Worm (Caenorhabditis elegans) whole organism, mixed stage, embryonic: ENCODE data around the gene F10E9.10.
A peak's percentile ranks its signal among the peaks of the same experiment; 100 is the strongest.

ENCODE experiments used
- M03D4.4 ChIP-seq: sonication (generic microtip); optimal IDR thresholded peaks from 2 replicates; lab custom pipeline; 2017; ENCODE audit warnings: mild to moderate bottlenecking, missing genetic modification characterization, missing compliant biosample characterization
- bed-3 ChIP-seq: fragments of 200-800 bp; sonication (Bioruptor generic); optimal IDR thresholded peaks from 3 replicates; lab custom pipeline; 2018; ENCODE audit warnings: mild to moderate bottlenecking, missing genetic modification characterization, moderate library complexity, missing compliant biosample characterization
- blmp-1 ChIP-seq: fragments of 150-350 bp; optimal IDR thresholded peaks from 2 replicates; lab custom pipeline; 2014; ENCODE audit warnings: missing biosample characterization, missing genetic modification characterization
- ceh-39 ChIP-seq: fragments of 150-350 bp; optimal IDR thresholded peaks from 2 replicates; lab custom pipeline; 2014; ENCODE audit warnings: missing biosample characterization, missing genetic modification characterization
- ceh-43 ChIP-seq: fragments of 200-800 bp; sonication (Bioruptor generic); optimal IDR thresholded peaks from 2 replicates; lab custom pipeline; 2018; ENCODE audit warnings: mild to moderate bottlenecking, missing genetic modification characterization, moderate library complexity, missing compliant biosample characterization
- ceh-83 ChIP-seq: fragments of 200-800 bp; sonication (Bioruptor generic); optimal IDR thresholded peaks from 2 replicates; lab custom pipeline; 2018; ENCODE audit warnings: mild to moderate bottlenecking, missing genetic modification characterization, missing compliant biosample characterization
- ces-1 ChIP-seq: fragments of 150-350 bp; optimal IDR thresholded peaks from 2 replicates; lab custom pipeline; 2014; ENCODE audit warnings: missing biosample characterization, missing genetic modification reagents, missing genetic modification characterization
- cnd-1 ChIP-seq: fragments of 200-800 bp; sonication (Bioruptor generic); optimal IDR thresholded peaks from 2 replicates; lab custom pipeline; 2018; ENCODE audit warnings: mild to moderate bottlenecking, missing genetic modification characterization, missing compliant biosample characterization
- drap-1 ChIP-seq: fragments of 200-800 bp; sonication (Bioruptor generic); optimal IDR thresholded peaks from 3 replicates; lab custom pipeline; 2018; ENCODE audit warnings: mild to moderate bottlenecking, missing genetic modification characterization, missing compliant biosample characterization
- elt-1 ChIP-seq: sonication (generic microtip); optimal IDR thresholded peaks from 2 replicates; lab custom pipeline; 2017; ENCODE audit warnings: missing genetic modification characterization, mild to moderate bottlenecking, missing compliant biosample characterization, antibody characterized with exemption, moderate library complexity, borderline replicate concordance; ENCODE audit not compliant: insufficient read depth
- elt-3 ChIP-seq: fragments of 150-350 bp; optimal IDR thresholded peaks from 2 replicates; lab custom pipeline; 2014; ENCODE audit warnings: missing biosample characterization, missing genetic modification characterization
- flh-1 ChIP-seq: fragments of 200-800 bp; sonication (Bioruptor generic); optimal IDR thresholded peaks from 2 replicates; lab custom pipeline; 2018; ENCODE audit warnings: mild to moderate bottlenecking, missing genetic modification characterization, moderate library complexity, missing compliant biosample characterization
- ham-2 ChIP-seq: fragments of 200-800 bp; sonication (Bioruptor generic); optimal IDR thresholded peaks from 2 replicates; lab custom pipeline; 2018; ENCODE audit warnings: mild to moderate bottlenecking, missing genetic modification characterization, missing compliant biosample characterization
- hlh-1 ChIP-seq: fragments of 150-350 bp; optimal IDR thresholded peaks from 2 replicates; lab custom pipeline; 2014; ENCODE audit warnings: missing biosample characterization, missing genetic modification reagents, missing genetic modification characterization
- lin-13 ChIP-seq: fragments of 150-350 bp; optimal IDR thresholded peaks from 2 replicates; lab custom pipeline; 2014; ENCODE audit warnings: missing biosample characterization, missing genetic modification characterization
- lin-32 ChIP-seq: fragments of 200-800 bp; sonication (Bioruptor generic); optimal IDR thresholded peaks from 2 replicates; lab custom pipeline; 2018; ENCODE audit warnings: mild to moderate bottlenecking, missing genetic modification characterization, missing compliant biosample characterization
- lsy-2 ChIP-seq: fragments of 150-350 bp; optimal IDR thresholded peaks from 2 replicates; lab custom pipeline; 2014; ENCODE audit warnings: missing biosample characterization, missing genetic modification characterization
- mab-5 ChIP-seq: fragments of 150-350 bp; optimal IDR thresholded peaks from 2 replicates; lab custom pipeline; 2014; ENCODE audit warnings: missing biosample characterization, missing genetic modification characterization
- mep-1 ChIP-seq: fragments of 150-350 bp; optimal IDR thresholded peaks from 2 replicates; lab custom pipeline; 2017; ENCODE audit warnings: missing biosample characterization, missing genetic modification reagents, missing genetic modification characterization, inconsistent platforms
- mls-2 ChIP-seq: sonication (generic microtip); optimal IDR thresholded peaks from 2 replicates; lab custom pipeline; 2016; ENCODE audit warnings: mild to moderate bottlenecking, missing genetic modification characterization, moderate library complexity, missing compliant biosample characterization
- nhr-12 ChIP-seq: fragments of 150-350 bp; optimal IDR thresholded peaks from 2 replicates; lab custom pipeline; 2014; ENCODE audit warnings: missing biosample characterization, missing genetic modification characterization
- nhr-2 ChIP-seq: fragments of 150-350 bp; optimal IDR thresholded peaks from 2 replicates; lab custom pipeline; 2014; ENCODE audit warnings: missing biosample characterization, missing genetic modification characterization
- nhr-237 ChIP-seq: fragments of 150-350 bp; optimal IDR thresholded peaks from 2 replicates; lab custom pipeline; 2014; ENCODE audit warnings: missing biosample characterization, missing genetic modification characterization
- nhr-28 ChIP-seq: fragments of 150-350 bp; optimal IDR thresholded peaks from 2 replicates; lab custom pipeline; 2014; ENCODE audit warnings: missing biosample characterization, missing genetic modification characterization
- nhr-76 ChIP-seq: sonication (generic microtip); optimal IDR thresholded peaks from 2 replicates; lab custom pipeline; 2017; ENCODE audit warnings: missing biosample characterization, missing genetic modification characterization
- pha-4 ChIP-seq: fragments of 150-350 bp; optimal IDR thresholded peaks from 2 replicates; lab custom pipeline; 2018; ENCODE audit warnings: missing biosample characterization, missing genetic modification reagents, missing genetic modification characterization
- sem-2 ChIP-seq: fragments of 200-800 bp; sonication (Bioruptor generic); optimal IDR thresholded peaks from 2 replicates; lab custom pipeline; 2018; ENCODE audit warnings: mild to moderate bottlenecking, missing genetic modification characterization, missing compliant biosample characterization
- snpc-4 ChIP-seq: fragments of 150-350 bp; optimal IDR thresholded peaks from 2 replicates; lab custom pipeline; 2014; ENCODE audit warnings: missing biosample characterization, missing genetic modification characterization
- sptf-1 ChIP-seq: sonication (generic microtip); optimal IDR thresholded peaks from 2 replicates; lab custom pipeline; 2017; ENCODE audit warnings: mild to moderate bottlenecking, missing genetic modification characterization, moderate library complexity, missing compliant biosample characterization
- tbx-8 ChIP-seq: fragments of 200-800 bp; sonication (Bioruptor generic); optimal IDR thresholded peaks from 2 replicates; lab custom pipeline; 2018; ENCODE audit warnings: mild to moderate bottlenecking, missing genetic modification characterization, moderate library complexity, missing compliant biosample characterization
- unc-120 ChIP-seq: sonication (generic microtip); optimal IDR thresholded peaks from 2 replicates; lab custom pipeline; 2017; ENCODE audit warnings: missing genetic modification characterization, missing compliant biosample characterization; ENCODE audit not compliant: poor library complexity, severe bottlenecking
- unc-39 ChIP-seq: fragments of 150-350 bp; optimal IDR thresholded peaks from 2 replicates; lab custom pipeline; 2014; ENCODE audit warnings: missing biosample characterization, missing genetic modification characterization
- unc-62 ChIP-seq: fragments of 150-350 bp; optimal IDR thresholded peaks from 2 replicates; lab custom pipeline; 2014; ENCODE audit warnings: missing biosample characterization, missing genetic modification reagents, missing genetic modification characterization
- zip-8 ChIP-seq: fragments of 150-350 bp; optimal IDR thresholded peaks from 2 replicates; lab custom pipeline; 2014; ENCODE audit warnings: missing biosample characterization, missing genetic modification characterization
- ztf-11 ChIP-seq: fragments of 150-350 bp; optimal IDR thresholded peaks from 2 replicates; lab custom pipeline; 2014; ENCODE audit warnings: missing biosample characterization, missing genetic modification characterization

F10E9.10 gene

DNA sequence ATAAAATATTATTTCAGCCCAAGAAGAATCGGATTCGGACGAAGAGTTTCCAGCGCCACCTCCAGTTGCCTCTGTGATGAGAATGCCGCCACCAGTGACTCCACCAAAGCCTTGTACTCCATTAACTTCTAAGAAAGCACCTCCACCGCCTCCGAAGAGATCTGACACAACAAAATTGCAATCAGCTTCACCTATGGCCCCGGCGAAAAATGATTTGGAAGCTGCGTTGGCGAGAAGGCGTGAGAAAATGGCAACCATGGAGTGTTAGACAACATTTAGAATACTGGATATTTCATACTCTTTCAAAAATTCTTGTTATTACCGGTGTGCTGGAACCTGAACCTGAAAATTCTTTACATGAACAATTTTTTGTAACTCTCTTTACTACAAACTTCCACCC lies 14.8 kb downstream of the F10E9.10 start:
- no peak for TF ChIP-seq ham-2
- TF ChIP-seq cnd-1 (tag; lab: Kevin White, UChicago), result no peak
- TF ChIP-seq ceh-83 (GFP tag; lab: Kevin White, UChicago), result no peak
- no peak for TF ChIP-seq elt-3
- no peak for TF ChIP-seq ces-1 (GFP tag; lab: Kevin White, UChicago)

DNA sequence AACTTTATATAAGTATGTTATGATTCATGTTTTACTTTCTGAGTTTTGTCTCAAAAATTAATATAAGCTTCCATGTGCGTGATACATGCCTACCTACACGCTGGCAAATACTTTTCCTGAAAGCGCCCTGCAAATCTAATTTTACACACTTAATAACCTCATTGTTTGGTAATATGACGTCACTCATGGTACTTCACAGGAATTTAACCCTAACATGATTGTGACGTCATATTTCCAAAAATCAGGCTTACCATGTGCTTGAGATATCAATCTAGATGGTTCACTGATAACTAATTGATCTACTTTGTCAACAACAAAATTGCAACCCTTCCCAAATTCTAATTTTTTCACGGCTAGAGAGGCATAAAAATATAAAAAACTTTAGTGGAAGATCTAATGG lies 16.6 kb downstream of the F10E9.10 start:
- TF ChIP-seq mab-5 (tag; lab: Kevin White, UChicago), result no peak
- TF ChIP-seq lin-32, result no peak
- TF ChIP-seq unc-39 (tag; lab: Kevin White, UChicago), result no peak
- no peak for TF ChIP-seq lin-13 (tag; lab: Kevin White, UChicago)
- TF ChIP-seq M03D4.4, result no peak
- no peak for TF ChIP-seq ceh-39
- TF ChIP-seq lsy-2 (tag; lab: Kevin White, UChicago), result no peak
- TF ChIP-seq zip-8, result peak; percentile 95
- no peak for TF ChIP-seq elt-1 (tag; lab: Kevin White, UChicago)

DNA sequence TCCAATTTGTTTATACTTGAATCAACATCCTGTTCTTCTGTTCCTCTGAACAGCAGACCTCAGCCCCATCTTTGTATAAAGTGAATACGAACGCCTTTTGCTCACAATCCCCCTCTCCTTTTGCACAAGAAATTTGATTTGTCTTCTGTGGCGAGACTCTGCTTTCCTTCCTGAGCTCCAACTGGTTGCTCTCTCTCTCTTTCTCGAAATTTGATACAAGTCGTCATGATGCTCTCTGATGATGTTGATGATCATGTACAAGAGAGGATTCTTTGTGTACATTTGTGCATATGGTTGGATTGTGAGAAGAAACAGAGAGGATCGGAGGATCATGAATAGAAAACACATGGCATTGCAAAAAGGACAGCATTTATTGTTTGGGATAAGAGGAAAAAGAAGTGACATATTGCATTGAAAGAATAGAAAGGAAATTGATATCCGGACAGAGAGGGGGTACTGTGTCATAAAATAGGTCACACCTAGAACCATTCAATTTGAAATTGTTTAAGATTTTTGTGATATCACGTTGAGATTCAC lies 19.2 kb downstream of the F10E9.10 start:
- TF ChIP-seq snpc-4 (tag; lab: Kevin White, UChicago), result no peak
- no peak for TF ChIP-seq sem-2 (GFP tag; lab: Kevin White, UChicago)
- TF ChIP-seq nhr-2 (tag; lab: Kevin White, UChicago), result no peak
- peak; percentile 15 for TF ChIP-seq mls-2 (tag; lab: Kevin White, UChicago)
- TF ChIP-seq mep-1 (tag; lab: Kevin White, UChicago), result no peak
- TF ChIP-seq M03D4.4, result no peak
- TF ChIP-seq ceh-39, result no peak
- no peak for TF ChIP-seq unc-62 (GFP tag; lab: Kevin White, UChicago)
- TF ChIP-seq cnd-1 (tag; lab: Kevin White, UChicago), result peak; percentile 8
- no peak for TF ChIP-seq lin-32
- TF ChIP-seq pha-4 (tag; lab: Kevin White, UChicago), result peak; percentile 27
- TF ChIP-seq elt-3, result no peak
- no peak for TF ChIP-seq blmp-1 (tag; lab: Kevin White, UChicago)
- peak; percentile 65 for TF ChIP-seq ceh-83 (GFP tag; lab: Kevin White, UChicago)
- TF ChIP-seq ces-1 (GFP tag; lab: Kevin White, UChicago), result peak; percentile 54
- TF ChIP-seq ham-2, result no peak
- TF ChIP-seq lin-13 (tag; lab: Kevin White, UChicago), result no peak

DNA sequence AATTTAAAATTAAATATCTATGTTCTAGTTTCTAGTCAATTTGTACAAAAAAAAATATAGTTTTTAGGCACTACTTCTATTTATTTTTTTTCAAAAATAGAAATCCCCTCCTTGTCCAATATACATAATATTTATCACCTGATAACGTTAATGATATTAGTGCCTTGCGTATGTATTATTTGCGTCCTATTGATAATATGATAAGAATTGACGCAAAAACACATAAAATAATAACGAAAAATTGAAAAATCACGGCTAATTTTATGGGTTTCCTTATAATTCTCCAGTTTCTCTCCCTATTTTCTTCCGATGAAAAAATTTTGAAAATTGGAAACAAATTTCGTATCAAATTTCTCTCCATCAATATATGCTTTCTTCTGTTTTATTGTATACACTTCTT lies 20.3 kb downstream of the F10E9.10 start:
- TF ChIP-seq mep-1 (tag; lab: Kevin White, UChicago), result no peak
- TF ChIP-seq zip-8, result no peak
- no peak for TF ChIP-seq snpc-4 (tag; lab: Kevin White, UChicago)
- TF ChIP-seq drap-1, result no peak
- no peak for TF ChIP-seq bed-3 (GFP tag; lab: Kevin White, UChicago)
- no peak for TF ChIP-seq nhr-28
- no peak for TF ChIP-seq mls-2 (tag; lab: Kevin White, UChicago)
- no peak for TF ChIP-seq elt-3
- TF ChIP-seq flh-1 (GFP tag; lab: Kevin White, UChicago), result no peak
- TF ChIP-seq unc-120, result no peak
- no peak for TF ChIP-seq nhr-237 (tag; lab: Kevin White, UChicago)
- TF ChIP-seq sptf-1 (tag; lab: Kevin White, UChicago), result no peak
- TF ChIP-seq unc-39 (tag; lab: Kevin White, UChicago), result no peak
- no peak for TF ChIP-seq ham-2
- TF ChIP-seq ceh-83 (GFP tag; lab: Kevin White, UChicago), result no peak
- no peak for TF ChIP-seq ztf-11 (tag; lab: Kevin White, UChicago)
- TF ChIP-seq, all 35 proteins: peak for 0

DNA sequence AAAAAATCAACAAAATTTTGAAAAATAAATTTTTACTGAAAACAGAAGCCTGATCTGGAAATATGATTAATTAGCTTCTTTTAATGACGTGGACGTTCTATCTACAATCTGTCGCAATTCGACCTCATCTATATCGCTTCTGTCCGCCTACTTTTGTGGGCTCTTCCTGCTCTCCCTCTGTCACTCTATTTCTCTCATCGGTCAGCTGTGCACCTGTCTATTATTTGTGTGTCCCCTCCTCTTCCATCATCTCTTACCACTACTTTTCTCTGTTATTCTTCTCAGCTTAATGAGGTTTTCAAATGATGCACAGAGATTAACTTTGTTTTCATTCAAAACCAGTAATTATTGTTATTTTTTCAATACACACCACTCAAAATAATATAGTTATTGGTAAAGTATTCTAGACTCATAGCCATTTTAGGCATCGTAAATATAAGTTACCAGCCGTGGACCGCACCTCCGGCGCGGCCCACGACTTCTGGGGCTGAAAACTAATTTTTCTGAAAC lies 20.9 kb downstream of the F10E9.10 start:
- TF ChIP-seq sem-2 (GFP tag; lab: Kevin White, UChicago) (no peak), ceh-83 (GFP tag; lab: Kevin White, UChicago) (no peak), lsy-2 (tag; lab: Kevin White, UChicago) (no peak), blmp-1 (tag; lab: Kevin White, UChicago) (no peak), tbx-8 (no peak), ceh-39 (no peak), flh-1 (GFP tag; lab: Kevin White, UChicago) (no peak), elt-1 (tag; lab: Kevin White, UChicago) (no peak), hlh-1 (tag; lab: Kevin White, UChicago) (peak; percentile 97), mls-2 (tag; lab: Kevin White, UChicago) (no peak), cnd-1 (tag; lab: Kevin White, UChicago) (no peak), lin-13 (tag; lab: Kevin White, UChicago) (no peak), unc-62 (GFP tag; lab: Kevin White, UChicago) (peak; percentile 84), nhr-237 (tag; lab: Kevin White, UChicago) (no peak), ces-1 (GFP tag; lab: Kevin White, UChicago) (peak; percentile 58), pha-4 (tag; lab: Kevin White, UChicago) (no peak), nhr-12 (tag; lab: Kevin White, UChicago) (no peak), ham-2 (no peak), zip-8 (no peak), ceh-43 (no peak), mep-1 (tag; lab: Kevin White, UChicago) (no peak), elt-3 (no peak), sptf-1 (tag; lab: Kevin White, UChicago) (no peak), ztf-11 (tag; lab: Kevin White, UChicago) (no peak), mab-5 (tag; lab: Kevin White, UChicago) (no peak), nhr-2 (tag; lab: Kevin White, UChicago) (no peak), snpc-4 (tag; lab: Kevin White, UChicago) (no peak), drap-1 (no peak), nhr-76 (tag; lab: Kevin White, UChicago) (no peak), lin-32 (no peak), unc-39 (tag; lab: Kevin White, UChicago) (no peak), nhr-28 (no peak), bed-3 (GFP tag; lab: Kevin White, UChicago) (no peak), unc-120 (peak; percentile 37)
